Worm (Caenorhabditis elegans) whole organism, L2 larva: ENCODE data around the gene F36H5.13.

Experiments
- C34F6.9 ChIP-seq: fragments of 150-350 bp; optimal IDR thresholded peaks from 2 replicates; lab custom pipeline; 2014; ENCODE audit warnings: missing biosample characterization, missing genetic modification characterization
- F13H6.1 ChIP-seq: sonication (generic microtip); optimal IDR thresholded peaks from 2 replicates; lab custom pipeline; 2016; ENCODE audit warnings: missing genetic modification characterization, missing compliant biosample characterization
- R02D3.7 ChIP-seq: fragments of 150-350 bp; optimal IDR thresholded peaks from 2 replicates; lab custom pipeline; 2014; ENCODE audit warnings: missing biosample characterization, missing genetic modification characterization
- Y55F3AM.14 ChIP-seq: fragments of 200-800 bp; sonication (Bioruptor generic); optimal IDR thresholded peaks from 2 replicates; lab custom pipeline; 2018; ENCODE audit warnings: mild to moderate bottlenecking, missing genetic modification characterization, missing compliant biosample characterization
- alr-1 ChIP-seq: fragments of 150-350 bp; optimal IDR thresholded peaks from 2 replicates; lab custom pipeline; 2014; ENCODE audit warnings: missing biosample characterization, missing genetic modification characterization
- aly-2 ChIP-seq: fragments of 150-350 bp; optimal IDR thresholded peaks from 2 replicates; lab custom pipeline; 2014; ENCODE audit warnings: missing biosample characterization, missing genetic modification characterization
- ama-1 ChIP-seq: fragments of 150-350 bp; optimal IDR thresholded peaks from 2 replicates; lab custom pipeline; 2018; ENCODE audit warnings: inconsistent platforms
- ceh-16 ChIP-seq: fragments of 150-350 bp; optimal IDR thresholded peaks from 2 replicates; lab custom pipeline; 2014; ENCODE audit warnings: missing biosample characterization, missing genetic modification characterization
- ceh-82 ChIP-seq: fragments of 150-350 bp; optimal IDR thresholded peaks from 2 replicates; lab custom pipeline; 2014; ENCODE audit warnings: missing biosample characterization, missing genetic modification characterization
- crh-2 ChIP-seq: sonication (generic microtip); optimal IDR thresholded peaks from 2 replicates; lab custom pipeline; 2017; ENCODE audit warnings: missing biosample characterization, missing genetic modification characterization
- dmd-4 ChIP-seq: sonication (generic microtip); optimal IDR thresholded peaks from 2 replicates; lab custom pipeline; 2017; ENCODE audit warnings: missing biosample characterization, missing genetic modification characterization
- egl-27 ChIP-seq: sonication (generic microtip); optimal IDR thresholded peaks from 3 replicates; lab custom pipeline; 2017; ENCODE audit warnings: missing biosample characterization, missing genetic modification reagents, missing genetic modification characterization
- elt-1 ChIP-seq: fragments of 150-350 bp; optimal IDR thresholded peaks from 2 replicates; lab custom pipeline; 2014; ENCODE audit warnings: missing biosample characterization, missing genetic modification characterization
- elt-3 ChIP-seq: sonication (generic microtip); optimal IDR thresholded peaks from 2 replicates; lab custom pipeline; 2017; ENCODE audit warnings: missing biosample characterization, missing genetic modification characterization
- fos-1 ChIP-seq: fragments of 150-350 bp; optimal IDR thresholded peaks from 2 replicates; lab custom pipeline; 2014; ENCODE audit warnings: missing biosample characterization, missing genetic modification characterization
- lin-11 ChIP-seq: fragments of 150-350 bp; sonication (generic microtip); optimal IDR thresholded peaks from 2 replicates; lab custom pipeline; 2014; ENCODE audit warnings: missing biosample characterization, missing genetic modification characterization, inconsistent platforms, mixed read lengths
- lin-13 ChIP-seq: fragments of 150-350 bp; optimal IDR thresholded peaks from 2 replicates; lab custom pipeline; 2014; ENCODE audit warnings: missing biosample characterization, missing genetic modification reagents, missing genetic modification characterization
- mab-5 ChIP-seq: fragments of 150-350 bp; optimal IDR thresholded peaks from 2 replicates; lab custom pipeline; 2014; ENCODE audit warnings: missing biosample characterization, missing genetic modification characterization
- mbf-1 ChIP-seq: sonication (generic microtip); optimal IDR thresholded peaks from 2 replicates; lab custom pipeline; 2017; ENCODE audit warnings: missing biosample characterization, missing genetic modification characterization
- mdl-1 ChIP-seq, 2 experiments: fragments of 150-350 bp in 1 of 2; sonication (generic microtip) in 1 of 2; optimal IDR thresholded peaks; 2 replicates each; lab custom pipeline; 2017; ENCODE audit warnings: missing biosample characterization in 2 of 2, missing genetic modification characterization in 2 of 2
- nhr-10 ChIP-seq: sonication (generic microtip); optimal IDR thresholded peaks from 2 replicates; lab custom pipeline; 2017; ENCODE audit warnings: missing biosample characterization, missing genetic modification characterization
- nhr-11 ChIP-seq: fragments of 150-350 bp; optimal IDR thresholded peaks from 2 replicates; lab custom pipeline; 2014; ENCODE audit warnings: missing biosample characterization, missing genetic modification characterization
- nhr-12 ChIP-seq: fragments of 150-350 bp; optimal IDR thresholded peaks from 2 replicates; lab custom pipeline; 2014; ENCODE audit warnings: missing biosample characterization, missing genetic modification characterization
- nhr-129 ChIP-seq: fragments of 150-350 bp; optimal IDR thresholded peaks from 2 replicates; lab custom pipeline; 2014; ENCODE audit warnings: missing biosample characterization, missing genetic modification characterization
- nhr-23 ChIP-seq: fragments of 150-350 bp; optimal IDR thresholded peaks from 2 replicates; lab custom pipeline; 2014; ENCODE audit warnings: missing biosample characterization, missing genetic modification reagents, missing genetic modification characterization
- nhr-237 ChIP-seq: fragments of 150-350 bp; optimal IDR thresholded peaks from 2 replicates; lab custom pipeline; 2014; ENCODE audit warnings: missing biosample characterization, missing genetic modification characterization
- nhr-25 ChIP-seq: fragments of 150-350 bp; sonication (generic microtip); optimal IDR thresholded peaks from 3 replicates; lab custom pipeline; 2014; ENCODE audit warnings: missing biosample characterization, missing genetic modification characterization
- nhr-6 ChIP-seq: fragments of 150-350 bp; optimal IDR thresholded peaks from 2 replicates; lab custom pipeline; 2014; ENCODE audit warnings: missing biosample characterization, missing genetic modification characterization
- nhr-77 ChIP-seq: fragments of 150-350 bp; optimal IDR thresholded peaks from 2 replicates; lab custom pipeline; 2014; ENCODE audit warnings: missing biosample characterization, missing genetic modification characterization
- skn-1 ChIP-seq: sonication (generic microtip); optimal IDR thresholded peaks from 2 replicates; lab custom pipeline; 2017; ENCODE audit warnings: missing biosample characterization, missing genetic modification characterization
- sma-3 ChIP-seq: sonication (generic microtip); optimal IDR thresholded peaks from 2 replicates; lab custom pipeline; 2016; ENCODE audit warnings: missing genetic modification reagents, missing genetic modification characterization, missing compliant biosample characterization
- sma-9 ChIP-seq, 2 experiments: fragments of 150-350 bp in 1 of 2; sonication (generic microtip) in 1 of 2; optimal IDR thresholded peaks; 2 replicates each; lab custom pipeline; 2014 to 2016; ENCODE audit warnings: missing genetic modification characterization in 2 of 2, mild to moderate bottlenecking in 1 of 2, missing biosample characterization in 1 of 2, missing compliant biosample characterization in 1 of 2, missing genetic modification reagents in 1 of 2, moderate library complexity in 1 of 2
- snpc-4 ChIP-seq: fragments of 150-350 bp; optimal IDR thresholded peaks from 2 replicates; lab custom pipeline; 2014; ENCODE audit warnings: missing biosample characterization, missing genetic modification characterization
- unc-55 ChIP-seq: fragments of 150-350 bp; sonication (generic microtip); optimal IDR thresholded peaks from 3 replicates; lab custom pipeline; 2014; ENCODE audit warnings: missing biosample characterization, missing genetic modification reagents, missing genetic modification characterization
- unc-62 ChIP-seq: fragments of 150-350 bp; optimal IDR thresholded peaks from 2 replicates; lab custom pipeline; 2014; ENCODE audit warnings: missing biosample characterization, missing genetic modification reagents, missing genetic modification characterization
- ztf-1 ChIP-seq: fragments of 200-800 bp; sonication (Bioruptor generic); conservative IDR thresholded peaks from 2 replicates; pipeline ENCODE4 v1.3.6; 2022; ENCODE audit warnings: missing genetic modification characterization, missing compliant biosample characterization
- ztf-4 ChIP-seq: fragments of 150-350 bp; optimal IDR thresholded peaks from 2 replicates; lab custom pipeline; 2014; ENCODE audit warnings: missing biosample characterization, missing genetic modification characterization

The F36H5.13 gene

ce11 chrII:1750413-1750812 lies at the start of gene F36H5.13, which contains the start of gene F36H5.8:
F36H5.13 (minus strand) TSS chrII:1750513.
F36H5.8 (minus strand) TSS chrII:1750686.
- TF ChIP-seq elt-1 (tag; lab: Kevin White, UChicago) (no peak), nhr-129 (tag; lab: Kevin White, UChicago) (no peak), nhr-25 (tag; lab: Kevin White, UChicago) (no peak), mdl-1 (tag; optimal IDR thresholded peaks at IDR 0.05; lab: Kevin White, UChicago) (no peak), snpc-4 (tag; lab: Kevin White, UChicago) (no peak), nhr-11 (tag; lab: Kevin White, UChicago) (no peak), lin-11 (tag; lab: Kevin White, UChicago) (no peak), nhr-237 (no peak), ztf-1 (GFP tag; lab: Robert Waterston, UW) (no peak), elt-3 (tag; lab: Kevin White, UChicago) (no peak), fos-1 (tag; lab: Kevin White, UChicago) (no peak), egl-27 (tag; lab: Kevin White, UChicago) (no peak), lin-13 (GFP tag; lab: Kevin White, UChicago) (no peak), nhr-77 (tag; lab: Kevin White, UChicago) (no peak), nhr-6 (no peak), sma-3 (GFP tag; lab: Kevin White, UChicago) (no peak), C34F6.9 (tag; lab: Kevin White, UChicago) (no peak), ceh-82 (tag; lab: Kevin White, UChicago) (no peak), ama-1 (no peak)

- TF ChIP-seq skn-1 (tag; lab: Kevin White, UChicago) (no peak), F13H6.1 (no peak), C34F6.9 (tag; lab: Kevin White, UChicago) (no peak), mab-5 (tag; lab: Kevin White, UChicago) (no peak), ceh-16 (tag; lab: Kevin White, UChicago) (no peak), nhr-12 (tag; lab: Kevin White, UChicago) (no peak), nhr-23 (tag; lab: Kevin White, UChicago) (no peak), aly-2 (no peak), mdl-1 (tag; optimal IDR thresholded peaks at IDR 0.05; lab: Kevin White, UChicago) (no peak), sma-3 (GFP tag; lab: Kevin White, UChicago) (no peak), ztf-4 (tag; lab: Kevin White, UChicago) (no peak), unc-55 (GFP tag; lab: Kevin White, UChicago) (no peak), Y55F3AM.14 (GFP tag; lab: Kevin White, UChicago) (no peak), ama-1 (no peak), R02D3.7 (tag; lab: Kevin White, UChicago) (no peak), fos-1 (tag; lab: Kevin White, UChicago) (no peak), alr-1 (tag; lab: Kevin White, UChicago) (no peak), sma-9 (GFP tag; optimal IDR thresholded peaks at IDR 0.05; lab: Kevin White, UChicago) (no peak), sma-9 (tag; optimal IDR thresholded peaks at IDR 0.05; lab: Kevin White, UChicago) (no peak), nhr-25 (tag; lab: Kevin White, UChicago) (no peak), egl-27 (tag; lab: Kevin White, UChicago) (no peak)
- TF ChIP-seq, all 48 proteins: peak for 0
Observed at ce11 chrII:1788087-1788486, 37.8 kb upstream of the F36H5.13 start, which contains the start of the genes C08F1.6 and fbxb-13. C08F1.6 (minus strand) TSS chrII:1788187. fbxb-13 (plus strand) TSS chrII:1788277.

ce11 chrII:1787208-1787607 lies 36.9 kb upstream of the F36H5.13 start:
- no peak for TF ChIP-seq nhr-25 (tag; lab: Kevin White, UChicago)
- no peak for TF ChIP-seq mab-5 (tag; lab: Kevin White, UChicago)
- TF ChIP-seq elt-1 (tag; lab: Kevin White, UChicago), result no peak
- no peak for TF ChIP-seq nhr-10
- no peak for TF ChIP-seq elt-3 (tag; lab: Kevin White, UChicago)

ce11 chrII:1786209-1786608 lies 35.9 kb upstream of the F36H5.13 start, which contains the start of gene C08F1.10:
C08F1.10 (minus strand) TSS chrII:1786309.
- TF ChIP-seq nhr-11 (tag; lab: Kevin White, UChicago) (no peak), skn-1 (tag; lab: Kevin White, UChicago) (no peak), crh-2 (no peak)

- TF ChIP-seq aly-2 (no peak), sma-3 (GFP tag; lab: Kevin White, UChicago) (no peak), unc-62 (no peak), mab-5 (tag; lab: Kevin White, UChicago) (no peak), mbf-1 (tag; lab: Kevin White, UChicago) (no peak), nhr-25 (tag; lab: Kevin White, UChicago) (no peak), sma-9 (GFP tag; optimal IDR thresholded peaks at IDR 0.05; lab: Kevin White, UChicago) (no peak), sma-9 (tag; optimal IDR thresholded peaks at IDR 0.05; lab: Kevin White, UChicago) (no peak), dmd-4 (tag; lab: Kevin White, UChicago) (no peak), nhr-12 (tag; lab: Kevin White, UChicago) (no peak), nhr-77 (tag; lab: Kevin White, UChicago) (no peak)
Observed at ce11 chrII:1784799-1785198, 34.5 kb upstream of the F36H5.13 start, which contains the start of gene C08F1.11. C08F1.11 (minus strand) TSS chrII:1784899.
